Fruit fly (Drosophila melanogaster) whole organism: Measurements from ENCODE around the gene CG15473.
A peak's percentile ranks its signal among the peaks of the same experiment; 100 is the strongest.

Experiments
- CG8478 ChIP-seq: fragments of >200 bp; optimal IDR thresholded peaks from 2 replicates; lab custom pipeline; 2018; ENCODE audit warnings: inconsistent platforms
- Dll ChIP-seq: fragments of >200 bp; optimal IDR thresholded peaks from 2 replicates; lab custom pipeline; 2017
- EcR ChIP-seq, 2 experiments: fragments of >200 bp; optimal IDR thresholded peaks; 2 replicates each; lab custom pipeline; 2017; ENCODE audit warnings: missing biosample characterization in 2 of 2, missing genetic modification characterization in 2 of 2, missing genetic modification reagents in 2 of 2
- pan ChIP-seq: fragments of >200 bp; optimal IDR thresholded peaks from 2 replicates; lab custom pipeline; 2017
- psq ChIP-seq: fragments of >200 bp; optimal IDR thresholded peaks from 2 replicates; lab custom pipeline; 2017
- usp ChIP-seq: fragments of >200 bp; optimal IDR thresholded peaks from 2 replicates; lab custom pipeline; 2017; ENCODE audit warnings: missing biosample characterization, missing genetic modification characterization, mixed read lengths

Gene CG15473

dm6 chrX:4654397-4654796 lies at the start of gene CG15473:
TSS of gene CG15473 (minus strand) at chrX:4654497.
- TF ChIP-seq CG8478 (lab: Kevin White, UChicago) = no peak

dm6 chrX:4702804-4703414 lies 48.6 kb upstream of the CG15473 start:
- TF ChIP-seq Dll (no peak), pan (lab: Kevin White, UChicago) (no peak), CG8478 (lab: Kevin White, UChicago) (no peak), EcR (GFP tag; optimal IDR thresholded peaks at IDR 0.05; lab: Kevin White, UChicago) (no peak), usp (GFP tag; lab: Kevin White, UChicago) (no peak), psq (lab: Kevin White, UChicago) (no peak)

dm6 chrX:4702118-4702517 lies 47.8 kb upstream of the CG15473 start, which contains the start of gene Pdha:
TSS of gene Pdha (plus strand) at chrX:4702284.
- no peak for TF ChIP-seq CG8478 (lab: Kevin White, UChicago)
- no peak for TF ChIP-seq pan (lab: Kevin White, UChicago)
- TF ChIP-seq EcR (GFP tag; optimal IDR thresholded peaks at IDR 0.05; lab: Kevin White, UChicago) = no peak
- no peak for TF ChIP-seq usp (GFP tag; lab: Kevin White, UChicago)
- no peak for TF ChIP-seq psq (lab: Kevin White, UChicago)
- TF ChIP-seq Dll = no peak

- TF ChIP-seq EcR (GFP tag; optimal IDR thresholded peaks at IDR 0.05; lab: Kevin White, UChicago) = no peak
- no peak for TF ChIP-seq CG8478 (lab: Kevin White, UChicago)
- no peak for TF ChIP-seq pan (lab: Kevin White, UChicago)
- no peak for TF ChIP-seq psq (lab: Kevin White, UChicago)
Observed at dm6 chrX:4699775-4700174, 45.5 kb upstream of the CG15473 start.

- TF ChIP-seq CG8478 (lab: Kevin White, UChicago) = no peak
- no peak for TF ChIP-seq Dll
- no peak for TF ChIP-seq EcR (GFP tag; optimal IDR thresholded peaks at IDR 0.05; lab: Kevin White, UChicago)
- no peak for TF ChIP-seq psq (lab: Kevin White, UChicago)
- no peak for TF ChIP-seq pan (lab: Kevin White, UChicago)
- no peak for TF ChIP-seq usp (GFP tag; lab: Kevin White, UChicago)
Observed at dm6 chrX:4699370-4699769, 45.1 kb upstream of the CG15473 start.

dm6 chrX:4694104-4694503 lies 39.8 kb upstream of the CG15473 start:
- no peak for TF ChIP-seq usp (GFP tag; lab: Kevin White, UChicago)

- TF ChIP-seq Dll (no peak), usp (GFP tag; lab: Kevin White, UChicago) (no peak), CG8478 (lab: Kevin White, UChicago) (no peak)
Observed at dm6 chrX:4692963-4693362, 38.7 kb upstream of the CG15473 start.

- TF ChIP-seq usp (GFP tag; lab: Kevin White, UChicago) (no peak), psq (lab: Kevin White, UChicago) (no peak), pan (lab: Kevin White, UChicago) (no peak), EcR (GFP tag; optimal IDR thresholded peaks at IDR 0.05; lab: Kevin White, UChicago) (no peak), CG8478 (lab: Kevin White, UChicago) (no peak), Dll (no peak)
Observed at dm6 chrX:4691226-4691625, 36.9 kb upstream of the CG15473 start.

dm6 chrX:4690767-4691166 lies 36.5 kb upstream of the CG15473 start:
- TF ChIP-seq CG8478 (lab: Kevin White, UChicago) (no peak), Dll (no peak), psq (lab: Kevin White, UChicago) (no peak), usp (GFP tag; lab: Kevin White, UChicago) (no peak), EcR (GFP tag; optimal IDR thresholded peaks at IDR 0.05; lab: Kevin White, UChicago) (no peak), pan (lab: Kevin White, UChicago) (no peak)

dm6 chrX:4687778-4688399 lies 33.6 kb upstream of the CG15473 start, which contains the start of gene ctp:
TSS of gene ctp (plus strand) at chrX:4687800.
- TF ChIP-seq Dll = no peak
- TF ChIP-seq pan (lab: Kevin White, UChicago) = no peak
- no peak for TF ChIP-seq CG8478 (lab: Kevin White, UChicago)
- no peak for TF ChIP-seq usp (GFP tag; lab: Kevin White, UChicago)
- TF ChIP-seq EcR (GFP tag; optimal IDR thresholded peaks at IDR 0.05; lab: Kevin White, UChicago) = no peak
- TF ChIP-seq psq (lab: Kevin White, UChicago) = no peak

dm6 chrX:4686723-4687122 lies 32.4 kb upstream of the CG15473 start, which contains the start of gene Pp2C1:
TSS of gene Pp2C1 (minus strand) at chrX:4686903.
- no peak for TF ChIP-seq pan (lab: Kevin White, UChicago)
- TF ChIP-seq CG8478 (lab: Kevin White, UChicago) = no peak

- TF ChIP-seq psq (lab: Kevin White, UChicago) (no peak), CG8478 (lab: Kevin White, UChicago) (peak; percentile 80)
Observed at dm6 chrX:4686150-4686549, 31.9 kb upstream of the CG15473 start.

- TF ChIP-seq CG8478 (lab: Kevin White, UChicago) = peak; percentile 78
- TF ChIP-seq usp (GFP tag; lab: Kevin White, UChicago) = no peak
- TF ChIP-seq Dll = peak; percentile 19
Observed at dm6 chrX:4684444-4684924, 30.2 kb upstream of the CG15473 start.
